Fruit fly (Drosophila melanogaster) whole organism, pupa: ENCODE measurements around the gene Ugt35B1.

Experiments used
- CG12605 ChIP-seq: fragments of 200-800 bp; sonication (Bioruptor generic); IDR thresholded peaks from 2 replicates; pipeline ENCODE4 v1.3.6; 2022; ENCODE audit warnings: missing biosample characterization, missing genetic modification characterization
- CG13204 ChIP-seq: fragments of 200-800 bp; sonication (Bioruptor generic); optimal IDR thresholded peaks from 2 replicates; lab custom pipeline; 2018; ENCODE audit warnings: missing biosample characterization, mild to moderate bottlenecking, missing genetic modification characterization, moderate library complexity
- CG15710 ChIP-seq: fragments of 200-800 bp; sonication (Bioruptor generic); optimal IDR thresholded peaks from 2 replicates; lab custom pipeline; 2018; ENCODE audit warnings: missing biosample characterization, mild to moderate bottlenecking, missing genetic modification characterization, moderate library complexity
- CG17806 ChIP-seq: fragments of 200-800 bp; sonication (Bioruptor generic); optimal IDR thresholded peaks from 2 replicates; lab custom pipeline; 2018; ENCODE audit warnings: missing biosample characterization, mild to moderate bottlenecking, missing genetic modification characterization, moderate library complexity
- CG4496 ChIP-seq: fragments of 200-800 bp; sonication (Bioruptor generic); IDR thresholded peaks from 3 replicates; pipeline ENCODE4 v1.3.6; 2022; ENCODE audit warnings: missing biosample characterization, missing genetic modification characterization
- D1 ChIP-seq: fragments of 200-800 bp; sonication (Bioruptor generic); optimal IDR thresholded peaks from 2 replicates; lab custom pipeline; 2018; ENCODE audit warnings: missing biosample characterization, mild to moderate bottlenecking, missing genetic modification characterization, moderate library complexity
- EcR ChIP-seq: fragments of 200-800 bp; sonication (Bioruptor generic); optimal IDR thresholded peaks from 3 replicates; lab custom pipeline; 2019; ENCODE audit warnings: missing biosample characterization, missing genetic modification characterization, mild to moderate bottlenecking, moderate library complexity, missing genetic modification reagents
- Ets98B ChIP-seq: fragments of 200-800 bp; sonication (Bioruptor generic); IDR thresholded peaks from 2 replicates; pipeline ENCODE4 v1.3.6; 2022; ENCODE audit warnings: missing biosample characterization, missing genetic modification characterization
- Pif1B ChIP-seq: fragments of 200-800 bp; sonication (Bioruptor generic); optimal IDR thresholded peaks from 3 replicates; lab custom pipeline; 2016; ENCODE audit warnings: missing biosample characterization, missing genetic modification characterization
- Snoo ChIP-seq: fragments of 200-800 bp; sonication (Bioruptor generic); optimal IDR thresholded peaks from 3 replicates; lab custom pipeline; 2017; ENCODE audit warnings: missing biosample characterization, mild to moderate bottlenecking, missing genetic modification characterization, inconsistent platforms
- fd96Ca ChIP-seq: fragments of 200-800 bp; sonication (Bioruptor generic); IDR thresholded peaks from 3 replicates; pipeline ENCODE4 v1.3.6; 2022; ENCODE audit warnings: missing biosample characterization, missing genetic modification characterization
- gl ChIP-seq: fragments of 200-800 bp; sonication (Bioruptor generic); optimal IDR thresholded peaks from 2 replicates; lab custom pipeline; 2018; ENCODE audit warnings: missing biosample characterization, mild to moderate bottlenecking, missing genetic modification characterization
- rn ChIP-seq: fragments of 200-800 bp; sonication (Bioruptor generic); IDR thresholded peaks from 2 replicates; pipeline ENCODE4 v1.3.6; 2022; ENCODE audit warnings: missing biosample characterization, missing genetic modification characterization

DNA sequence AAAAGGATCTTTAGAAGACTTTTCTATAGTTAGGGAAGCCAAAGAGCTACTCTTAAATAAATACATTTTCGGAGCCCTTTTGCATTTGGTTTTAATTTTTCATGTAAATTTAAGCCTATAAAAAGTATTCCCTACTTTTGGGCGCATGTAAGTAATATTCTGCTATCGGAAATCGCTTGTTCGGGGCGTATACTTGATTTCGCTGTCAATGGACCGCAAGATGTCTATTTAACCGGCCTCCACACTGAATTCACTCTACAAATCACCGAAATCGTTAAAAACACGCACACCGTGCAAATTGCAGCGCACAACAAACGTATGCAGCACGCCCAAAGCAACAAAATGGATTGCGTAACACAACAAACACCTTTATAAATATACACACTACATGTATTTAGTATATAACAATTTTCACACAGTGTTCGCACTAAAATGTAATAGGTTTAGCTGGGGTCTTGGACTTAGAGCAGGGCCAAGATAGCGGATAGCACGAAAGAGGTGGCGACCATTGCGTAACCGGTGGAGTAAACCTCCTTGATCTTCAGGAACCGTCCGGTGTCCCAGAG, 38.8 kb upstream of the Ugt35B1 start:
- TF ChIP-seq Ets98B (GFP tag; lab: Robert Waterston, UW) (no peak), CG12605 (GFP tag; lab: Robert Waterston, UW) (no peak), CG13204 (GFP tag; lab: Kevin White, UChicago) (no peak), Pif1B (GFP tag; lab: Kevin White, UChicago) (no peak), CG4496 (GFP tag; lab: Robert Waterston, UW) (no peak), rn (GFP tag; lab: Robert Waterston, UW) (no peak), fd96Ca (no peak), D1 (tag; lab: Kevin White, UChicago) (no peak), CG17806 (no peak), EcR (peak; percentile 42), CG15710 (tag; lab: Kevin White, UChicago) (no peak), gl (tag; lab: Kevin White, UChicago) (no peak), Snoo (tag; lab: Kevin White, UChicago) (no peak)
